Fruit fly (Drosophila melanogaster) whole organism: Measurements from ENCODE around the gene tfc.

Source experiments
- CG8478 ChIP-seq: fragments of >200 bp; optimal IDR thresholded peaks from 2 replicates; lab custom pipeline; 2018; ENCODE audit warnings: inconsistent platforms
- Dll ChIP-seq: fragments of >200 bp; optimal IDR thresholded peaks from 2 replicates; lab custom pipeline; 2017
- pan ChIP-seq: fragments of >200 bp; optimal IDR thresholded peaks from 2 replicates; lab custom pipeline; 2017
- psq ChIP-seq: fragments of >200 bp; optimal IDR thresholded peaks from 2 replicates; lab custom pipeline; 2017
- usp ChIP-seq: fragments of >200 bp; optimal IDR thresholded peaks from 2 replicates; lab custom pipeline; 2017; ENCODE audit warnings: missing biosample characterization, missing genetic modification characterization, mixed read lengths

dm6 chr3L:1298509-1298908 lies 42.3 kb downstream of the tfc start, which contains the start of gene scf:
- TF ChIP-seq CG8478 (no peak), usp (no peak), psq (lab: Kevin White, UChicago) (no peak), pan (lab: Kevin White, UChicago) (no peak), Dll (lab: Kevin White, UChicago) (no peak)
